Worm (Caenorhabditis elegans): ENCODE data around the gene hrpa-1.

- TF ChIP-seq ztf-11 (tag; optimal IDR thresholded peaks at IDR 0.05) (no peak), fkh-10 (GFP tag; optimal IDR thresholded peaks at IDR 0.05) (no peak), pqm-1 (tag; optimal IDR thresholded peaks at IDR 0.05) (no peak), hlh-11 (tag; optimal IDR thresholded peaks at IDR 0.05) (no peak), lsy-2 (tag; optimal IDR thresholded peaks at IDR 0.05) (no peak)
These were observed 9.7 kb upstream of the hrpa-1 start for ce11 chrIV:3348334-3348733.

All from whole organism, L4 larva.